Fruit fly (Drosophila melanogaster) whole organism, adult: Measurements from ENCODE around the gene Zw10.

ENCODE experiments used
- CG11617 ChIP-seq: fragments of 200-800 bp; sonication (Bioruptor generic); optimal IDR thresholded peaks from 2 replicates; lab custom pipeline; 2017; ENCODE audit warnings: mild to moderate bottlenecking, missing biosample characterization, missing genetic modification reagents, missing genetic modification characterization
- CG12768 ChIP-seq: fragments of 200-800 bp; sonication (Bioruptor generic); optimal IDR thresholded peaks from 2 replicates; lab custom pipeline; 2017; ENCODE audit warnings: missing biosample characterization, missing genetic modification characterization, mild to moderate bottlenecking, moderate library complexity, missing genetic modification reagents
- CG14711 ChIP-seq: fragments of 200-800 bp; sonication (Bioruptor generic); optimal IDR thresholded peaks from 2 replicates; lab custom pipeline; 2018; ENCODE audit warnings: missing biosample characterization, mild to moderate bottlenecking, missing genetic modification characterization, moderate library complexity
- CG1620 ChIP-seq: fragments of 200-800 bp; sonication (Bioruptor generic); optimal IDR thresholded peaks from 2 replicates; lab custom pipeline; 2016; ENCODE audit warnings: missing biosample characterization, missing genetic modification characterization
- CG33017 ChIP-seq: fragments of 200-800 bp; sonication (Bioruptor generic); optimal IDR thresholded peaks from 2 replicates; lab custom pipeline; 2018; ENCODE audit warnings: missing biosample characterization, mild to moderate bottlenecking, missing genetic modification characterization, moderate library complexity
- CG5204 ChIP-seq: fragments of 200-800 bp; sonication (Bioruptor generic); optimal IDR thresholded peaks from 2 replicates; lab custom pipeline; 2016; ENCODE audit warnings: missing biosample characterization, missing genetic modification characterization
- CG7045 ChIP-seq: fragments of 200-800 bp; sonication (Bioruptor generic); optimal IDR thresholded peaks from 2 replicates; lab custom pipeline; 2017; ENCODE audit warnings: missing biosample characterization, mild to moderate bottlenecking, missing genetic modification characterization
- CG7101 ChIP-seq: fragments of 200-800 bp; sonication (Bioruptor generic); optimal IDR thresholded peaks from 2 replicates; lab custom pipeline; 2018; ENCODE audit warnings: missing biosample characterization, mild to moderate bottlenecking, missing genetic modification characterization, moderate library complexity
- Clk ChIP-seq: fragments of 200-800 bp; sonication (Bioruptor generic); optimal IDR thresholded peaks from 2 replicates; lab custom pipeline; 2017; ENCODE audit warnings: missing biosample characterization, missing genetic modification characterization
- Crg-1 ChIP-seq: fragments of 200-800 bp; sonication (Bioruptor generic); optimal IDR thresholded peaks from 2 replicates; lab custom pipeline; 2016; ENCODE audit warnings: missing biosample characterization, missing genetic modification characterization
- Hr96 ChIP-seq: fragments of 200-800 bp; sonication (Bioruptor generic); optimal IDR thresholded peaks from 2 replicates; lab custom pipeline; 2016; ENCODE audit warnings: missing biosample characterization, missing genetic modification characterization
- Mnt ChIP-seq: fragments of 200-800 bp; sonication (Bioruptor generic); optimal IDR thresholded peaks from 2 replicates; lab custom pipeline; 2016; ENCODE audit warnings: missing biosample characterization, mild to moderate bottlenecking, missing genetic modification characterization
- bab1 ChIP-seq: fragments of 200-800 bp; sonication (Bioruptor generic); optimal IDR thresholded peaks from 3 replicates; lab custom pipeline; 2019; ENCODE audit warnings: missing biosample characterization, mild to moderate bottlenecking, missing genetic modification characterization, moderate library complexity
- cic ChIP-seq: fragments of 200-800 bp; sonication (Bioruptor generic); optimal IDR thresholded peaks from 2 replicates; lab custom pipeline; 2017; ENCODE audit warnings: missing biosample characterization, mild to moderate bottlenecking, missing genetic modification characterization, moderate library complexity
- cnc ChIP-seq, 2 experiments: fragments of >200 bp; optimal IDR thresholded peaks; 2 replicates each; lab custom pipeline; 2017
- kay ChIP-seq: fragments of 200-800 bp; sonication (Bioruptor generic); peaks from one replicate; lab custom pipeline; 2016; ENCODE audit warnings: missing biosample characterization, missing genetic modification characterization, borderline replicate concordance
- ovo ChIP-seq: fragments of 200-800 bp; sonication (Bioruptor generic); optimal IDR thresholded peaks from 2 replicates; lab custom pipeline; 2016; ENCODE audit warnings: missing biosample characterization, missing genetic modification characterization
- pad ChIP-seq: fragments of 200-800 bp; sonication (Bioruptor generic); optimal IDR thresholded peaks from 3 replicates; lab custom pipeline; 2017; ENCODE audit warnings: missing biosample characterization, missing genetic modification characterization, mild to moderate bottlenecking, moderate library complexity, missing genetic modification reagents
- tj ChIP-seq: fragments of 200-800 bp; sonication (Bioruptor generic); optimal IDR thresholded peaks from 3 replicates; lab custom pipeline; 2017; ENCODE audit warnings: missing biosample characterization, mild to moderate bottlenecking, missing genetic modification characterization, moderate library complexity
- toe ChIP-seq: fragments of 200-800 bp; sonication (Bioruptor generic); optimal IDR thresholded peaks from 2 replicates; lab custom pipeline; 2016; ENCODE audit warnings: missing biosample characterization, missing genetic modification characterization

Gene Zw10

DNA sequence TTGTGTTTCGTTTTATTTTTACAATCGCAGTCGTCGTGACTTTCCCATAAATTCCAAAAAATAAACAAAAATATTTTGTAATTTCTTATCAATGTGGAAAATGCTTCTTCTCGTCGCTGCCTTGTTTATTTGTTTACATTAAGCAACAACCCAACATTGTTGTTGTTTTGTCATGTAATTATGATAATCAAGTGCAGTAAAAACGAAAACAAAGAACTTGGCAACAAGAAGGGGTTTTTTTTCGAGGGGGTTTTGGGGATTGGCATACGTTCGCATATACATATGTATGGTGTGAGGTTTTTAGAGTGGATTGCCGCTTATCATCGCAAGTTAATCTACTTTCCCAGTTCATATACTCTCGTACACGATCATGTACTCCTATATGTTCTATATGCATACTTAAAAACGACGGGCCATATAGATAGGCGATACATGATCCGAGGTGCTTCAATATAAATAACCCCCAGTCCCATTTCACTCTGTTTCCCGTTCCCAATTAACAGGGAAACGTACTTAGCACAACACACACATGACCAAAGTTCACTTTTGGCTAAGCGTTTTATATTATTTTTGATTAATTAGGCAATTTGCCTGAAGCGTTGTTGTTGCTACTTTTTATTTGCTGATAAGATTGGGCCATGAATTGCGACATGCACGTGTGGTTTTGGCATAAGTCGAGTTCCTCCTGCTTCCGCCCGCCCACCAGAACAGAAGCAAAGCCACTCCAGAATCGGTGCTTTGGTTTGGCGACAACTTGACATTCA is 49.7 kb downstream of the Zw10 start:
- no peak for TF ChIP-seq toe (GFP tag; lab: Kevin White, UChicago)
- TF ChIP-seq CG5204 (GFP tag; lab: Kevin White, UChicago) = no peak
- peak; percentile 14 for TF ChIP-seq tj (GFP tag; lab: Kevin White, UChicago)
- TF ChIP-seq CG1620 = no peak
- peak; percentile 49 for TF ChIP-seq cic
- TF ChIP-seq Hr96 (GFP tag; lab: Kevin White, UChicago) = no peak
- no peak for TF ChIP-seq Clk (GFP tag; lab: Kevin White, UChicago)
- no peak for TF ChIP-seq CG7045 (GFP tag; lab: Kevin White, UChicago)
- TF ChIP-seq CG14711 (tag; lab: Kevin White, UChicago) = no peak
- peak; percentile 55 for TF ChIP-seq kay (GFP tag; lab: Kevin White, UChicago)
- TF ChIP-seq CG7101 (tag; lab: Kevin White, UChicago) = no peak
- peak; percentile 18 for TF ChIP-seq Mnt (GFP tag; lab: Kevin White, UChicago)
- no peak for TF ChIP-seq CG12768 (GFP tag; lab: Kevin White, UChicago)
- TF ChIP-seq pad (GFP tag; lab: Kevin White, UChicago) = no peak
- no peak for TF ChIP-seq Crg-1 (GFP tag; lab: Kevin White, UChicago)
- no peak for TF ChIP-seq bab1 (GFP tag; lab: Kevin White, UChicago)
- no peak for TF ChIP-seq ovo
- TF ChIP-seq CG11617 (GFP tag; lab: Kevin White, UChicago) = no peak
- no peak for TF ChIP-seq cnc (optimal IDR thresholded peaks at IDR 0.05; lab: Kevin White, UChicago)
- TF ChIP-seq CG33017 (tag; lab: Kevin White, UChicago) = no peak

DNA sequence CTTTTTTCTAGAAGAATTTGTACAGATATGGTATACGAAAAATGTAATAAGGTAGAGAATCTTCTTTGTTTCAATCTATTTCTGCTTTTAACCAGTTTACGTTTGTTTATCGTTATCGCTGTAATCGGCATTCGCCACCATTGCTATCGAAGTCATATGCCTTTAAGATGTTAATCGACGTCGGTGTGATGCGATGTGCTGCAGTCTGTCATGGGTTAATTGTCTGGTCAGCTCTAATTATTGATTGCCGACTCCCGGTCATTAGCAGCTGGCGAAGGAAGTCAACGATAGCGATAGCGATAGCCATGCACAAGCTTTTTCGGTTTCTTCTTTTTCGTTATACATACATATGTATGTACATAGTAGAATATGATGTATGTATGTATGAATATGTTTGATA is 51.5 kb downstream of the Zw10 start:
- TF ChIP-seq CG7045 (GFP tag; lab: Kevin White, UChicago) = no peak
- TF ChIP-seq CG1620 = no peak
- no peak for TF ChIP-seq tj (GFP tag; lab: Kevin White, UChicago)
- TF ChIP-seq CG33017 (tag; lab: Kevin White, UChicago) = no peak
- no peak for TF ChIP-seq kay (GFP tag; lab: Kevin White, UChicago)
- no peak for TF ChIP-seq CG5204 (GFP tag; lab: Kevin White, UChicago)
- no peak for TF ChIP-seq CG12768 (GFP tag; lab: Kevin White, UChicago)
- TF ChIP-seq Mnt (GFP tag; lab: Kevin White, UChicago) = no peak
- no peak for TF ChIP-seq CG7101 (tag; lab: Kevin White, UChicago)

DNA sequence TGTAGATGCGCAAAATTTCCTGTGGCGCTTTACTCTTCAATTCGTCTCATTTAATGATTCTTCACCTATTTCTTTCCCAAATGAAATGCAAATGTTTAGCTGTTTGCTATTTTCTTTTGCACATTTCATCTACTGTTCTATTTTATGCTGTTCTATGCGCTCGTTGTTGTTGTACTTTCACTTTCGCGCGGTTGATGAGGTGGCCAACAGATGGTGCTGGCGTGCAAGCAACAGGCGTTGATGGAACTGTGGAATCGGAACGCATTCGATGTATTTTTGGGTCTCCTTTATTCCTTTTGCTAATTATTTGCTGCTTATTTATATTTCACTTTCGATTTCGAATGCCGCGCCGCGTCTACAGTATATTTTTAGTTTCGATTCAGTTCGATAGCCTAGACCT is 52.0 kb downstream of the Zw10 start:
- TF ChIP-seq CG7101 (tag; lab: Kevin White, UChicago) (no peak), cic (no peak), bab1 (GFP tag; lab: Kevin White, UChicago) (no peak), Hr96 (GFP tag; lab: Kevin White, UChicago) (no peak), Clk (GFP tag; lab: Kevin White, UChicago) (no peak), cnc (optimal IDR thresholded peaks at IDR 0.05; lab: Kevin White, UChicago) (no peak), CG5204 (GFP tag; lab: Kevin White, UChicago) (no peak), CG12768 (GFP tag; lab: Kevin White, UChicago) (no peak), toe (GFP tag; lab: Kevin White, UChicago) (no peak), Crg-1 (GFP tag; lab: Kevin White, UChicago) (no peak), ovo (no peak), CG1620 (no peak), kay (GFP tag; lab: Kevin White, UChicago) (no peak)
